Worm (Caenorhabditis elegans) whole organism, mixed stage, embryonic: Measurements from ENCODE around the gene pis-1.

Experiments used
- M03D4.4 ChIP-seq: sonication (generic microtip); optimal IDR thresholded peaks from 2 replicates; lab custom pipeline; 2017; ENCODE audit warnings: mild to moderate bottlenecking, missing genetic modification characterization, missing compliant biosample characterization
- bed-3 ChIP-seq: fragments of 200-800 bp; sonication (Bioruptor generic); optimal IDR thresholded peaks from 3 replicates; lab custom pipeline; 2018; ENCODE audit warnings: mild to moderate bottlenecking, missing genetic modification characterization, moderate library complexity, missing compliant biosample characterization
- ceh-39 ChIP-seq: fragments of 150-350 bp; optimal IDR thresholded peaks from 2 replicates; lab custom pipeline; 2014; ENCODE audit warnings: missing biosample characterization, missing genetic modification characterization
- ceh-43 ChIP-seq: fragments of 200-800 bp; sonication (Bioruptor generic); optimal IDR thresholded peaks from 2 replicates; lab custom pipeline; 2018; ENCODE audit warnings: mild to moderate bottlenecking, missing genetic modification characterization, moderate library complexity, missing compliant biosample characterization
- ceh-83 ChIP-seq: fragments of 200-800 bp; sonication (Bioruptor generic); optimal IDR thresholded peaks from 2 replicates; lab custom pipeline; 2018; ENCODE audit warnings: mild to moderate bottlenecking, missing genetic modification characterization, missing compliant biosample characterization
- ces-1 ChIP-seq: fragments of 150-350 bp; optimal IDR thresholded peaks from 2 replicates; lab custom pipeline; 2014; ENCODE audit warnings: missing biosample characterization, missing genetic modification reagents, missing genetic modification characterization
- cnd-1 ChIP-seq: fragments of 200-800 bp; sonication (Bioruptor generic); optimal IDR thresholded peaks from 2 replicates; lab custom pipeline; 2018; ENCODE audit warnings: mild to moderate bottlenecking, missing genetic modification characterization, missing compliant biosample characterization
- drap-1 ChIP-seq: fragments of 200-800 bp; sonication (Bioruptor generic); optimal IDR thresholded peaks from 3 replicates; lab custom pipeline; 2018; ENCODE audit warnings: mild to moderate bottlenecking, missing genetic modification characterization, missing compliant biosample characterization
- elt-1 ChIP-seq: sonication (generic microtip); optimal IDR thresholded peaks from 2 replicates; lab custom pipeline; 2017; ENCODE audit warnings: missing genetic modification characterization, mild to moderate bottlenecking, missing compliant biosample characterization, antibody characterized with exemption, moderate library complexity, borderline replicate concordance; ENCODE audit not compliant: insufficient read depth
- elt-3 ChIP-seq: fragments of 150-350 bp; optimal IDR thresholded peaks from 2 replicates; lab custom pipeline; 2014; ENCODE audit warnings: missing biosample characterization, missing genetic modification characterization
- ham-2 ChIP-seq: fragments of 200-800 bp; sonication (Bioruptor generic); optimal IDR thresholded peaks from 2 replicates; lab custom pipeline; 2018; ENCODE audit warnings: mild to moderate bottlenecking, missing genetic modification characterization, missing compliant biosample characterization
- hlh-1 ChIP-seq: fragments of 150-350 bp; optimal IDR thresholded peaks from 2 replicates; lab custom pipeline; 2014; ENCODE audit warnings: missing biosample characterization, missing genetic modification reagents, missing genetic modification characterization
- lin-13 ChIP-seq: fragments of 150-350 bp; optimal IDR thresholded peaks from 2 replicates; lab custom pipeline; 2014; ENCODE audit warnings: missing biosample characterization, missing genetic modification characterization
- lsy-2 ChIP-seq: fragments of 150-350 bp; optimal IDR thresholded peaks from 2 replicates; lab custom pipeline; 2014; ENCODE audit warnings: missing biosample characterization, missing genetic modification characterization
- mab-5 ChIP-seq: fragments of 150-350 bp; optimal IDR thresholded peaks from 2 replicates; lab custom pipeline; 2014; ENCODE audit warnings: missing biosample characterization, missing genetic modification characterization
- mep-1 ChIP-seq: fragments of 150-350 bp; optimal IDR thresholded peaks from 2 replicates; lab custom pipeline; 2017; ENCODE audit warnings: missing biosample characterization, missing genetic modification reagents, missing genetic modification characterization, inconsistent platforms
- nhr-12 ChIP-seq: fragments of 150-350 bp; optimal IDR thresholded peaks from 2 replicates; lab custom pipeline; 2014; ENCODE audit warnings: missing biosample characterization, missing genetic modification characterization
- nhr-2 ChIP-seq: fragments of 150-350 bp; optimal IDR thresholded peaks from 2 replicates; lab custom pipeline; 2014; ENCODE audit warnings: missing biosample characterization, missing genetic modification characterization
- nhr-237 ChIP-seq: fragments of 150-350 bp; optimal IDR thresholded peaks from 2 replicates; lab custom pipeline; 2014; ENCODE audit warnings: missing biosample characterization, missing genetic modification characterization
- nhr-28 ChIP-seq: fragments of 150-350 bp; optimal IDR thresholded peaks from 2 replicates; lab custom pipeline; 2014; ENCODE audit warnings: missing biosample characterization, missing genetic modification characterization
- nhr-76 ChIP-seq: sonication (generic microtip); optimal IDR thresholded peaks from 2 replicates; lab custom pipeline; 2017; ENCODE audit warnings: missing biosample characterization, missing genetic modification characterization
- pha-4 ChIP-seq: fragments of 150-350 bp; optimal IDR thresholded peaks from 2 replicates; lab custom pipeline; 2018; ENCODE audit warnings: missing biosample characterization, missing genetic modification reagents, missing genetic modification characterization
- snpc-4 ChIP-seq: fragments of 150-350 bp; optimal IDR thresholded peaks from 2 replicates; lab custom pipeline; 2014; ENCODE audit warnings: missing biosample characterization, missing genetic modification characterization
- sptf-1 ChIP-seq: sonication (generic microtip); optimal IDR thresholded peaks from 2 replicates; lab custom pipeline; 2017; ENCODE audit warnings: mild to moderate bottlenecking, missing genetic modification characterization, moderate library complexity, missing compliant biosample characterization
- tbx-8 ChIP-seq: fragments of 200-800 bp; sonication (Bioruptor generic); optimal IDR thresholded peaks from 2 replicates; lab custom pipeline; 2018; ENCODE audit warnings: mild to moderate bottlenecking, missing genetic modification characterization, moderate library complexity, missing compliant biosample characterization
- unc-120 ChIP-seq: sonication (generic microtip); optimal IDR thresholded peaks from 2 replicates; lab custom pipeline; 2017; ENCODE audit warnings: missing genetic modification characterization, missing compliant biosample characterization; ENCODE audit not compliant: poor library complexity, severe bottlenecking
- unc-39 ChIP-seq: fragments of 150-350 bp; optimal IDR thresholded peaks from 2 replicates; lab custom pipeline; 2014; ENCODE audit warnings: missing biosample characterization, missing genetic modification characterization
- zip-8 ChIP-seq: fragments of 150-350 bp; optimal IDR thresholded peaks from 2 replicates; lab custom pipeline; 2014; ENCODE audit warnings: missing biosample characterization, missing genetic modification characterization
- ztf-11 ChIP-seq: fragments of 150-350 bp; optimal IDR thresholded peaks from 2 replicates; lab custom pipeline; 2014; ENCODE audit warnings: missing biosample characterization, missing genetic modification characterization

pis-1 gene

DNA sequence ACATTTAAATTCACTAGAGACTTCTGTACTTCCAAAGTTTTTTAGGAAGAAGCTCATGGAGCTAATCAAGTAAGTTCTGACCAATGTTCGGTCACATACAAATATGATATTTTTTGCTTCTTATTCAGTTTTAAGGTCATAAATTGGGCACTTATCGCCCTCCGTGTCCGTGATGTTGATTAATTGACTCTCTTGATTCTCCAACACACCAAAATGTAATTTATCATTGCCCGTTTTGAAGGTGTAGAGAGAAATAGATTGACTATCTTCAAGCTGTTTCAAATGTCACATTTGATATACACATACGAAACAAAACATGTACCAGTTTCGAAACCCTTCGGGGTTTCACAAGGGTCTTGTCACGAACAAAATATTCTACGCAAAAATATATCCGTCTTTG, 5.7 kb downstream of the pis-1 start:
- no peak for TF ChIP-seq nhr-12 (tag; lab: Kevin White, UChicago)
- no peak for TF ChIP-seq tbx-8 (GFP tag; lab: Kevin White, UChicago)
- no peak for TF ChIP-seq lin-13
- TF ChIP-seq ceh-39: no peak

DNA sequence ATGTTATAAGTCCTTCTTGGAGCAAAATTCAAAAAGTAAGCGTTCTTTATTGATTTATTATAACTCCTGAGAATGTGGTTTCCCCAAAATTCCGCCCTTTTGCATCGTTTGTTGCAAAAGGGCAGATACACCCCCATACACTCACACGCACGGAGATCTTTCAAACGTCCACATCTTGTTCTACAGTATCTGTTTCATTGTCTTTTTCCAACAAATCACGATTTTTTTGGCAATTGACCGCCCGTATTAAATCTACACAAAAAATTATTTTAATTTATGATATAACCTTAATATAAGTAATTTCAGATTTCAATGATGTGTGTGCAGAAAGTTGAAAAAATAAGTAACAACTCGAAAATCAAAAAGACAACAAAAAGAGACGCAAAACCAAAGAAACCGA, 6.9 kb downstream of the pis-1 start, which contains the start of gene T13F2.4:
TSS of gene T13F2.4 (plus strand) at position 301 of the 400 bp plus-strand sequence.
- no peak for TF ChIP-seq pha-4 (tag; lab: Kevin White, UChicago)

DNA sequence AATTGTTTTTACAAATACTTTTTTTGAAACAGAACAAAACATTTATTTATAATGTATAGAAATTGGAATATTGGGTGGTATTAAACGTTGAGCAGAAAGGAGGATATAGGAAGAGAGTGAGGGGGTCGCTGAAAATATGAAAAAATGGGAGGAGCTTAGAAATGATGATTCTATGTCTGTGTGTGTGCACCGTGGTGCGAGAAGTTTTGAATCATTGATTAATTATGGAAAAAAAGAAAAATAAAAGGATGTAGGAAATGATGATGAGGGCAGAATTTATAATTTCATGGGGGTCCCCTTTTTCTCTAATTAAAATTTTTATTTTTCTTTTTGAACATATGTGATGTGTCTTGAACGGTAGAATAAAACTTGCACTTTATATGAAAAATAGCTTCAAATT, 11.7 kb downstream of the pis-1 start, which contains the start of gene sre-4:
TSS of gene sre-4 (minus strand) at position 101 of the 400 bp plus-strand sequence.
- no peak for TF ChIP-seq zip-8 (tag; lab: Kevin White, UChicago)
- no peak for TF ChIP-seq bed-3 (GFP tag; lab: Kevin White, UChicago)
- TF ChIP-seq unc-120 (tag; lab: Kevin White, UChicago): no peak
- TF ChIP-seq ceh-83 (GFP tag; lab: Kevin White, UChicago): no peak
- no peak for TF ChIP-seq nhr-2 (tag; lab: Kevin White, UChicago)
- no peak for TF ChIP-seq unc-39 (tag; lab: Kevin White, UChicago)
- no peak for TF ChIP-seq drap-1
- TF ChIP-seq lsy-2 (tag; lab: Kevin White, UChicago): no peak
- no peak for TF ChIP-seq mab-5 (tag; lab: Kevin White, UChicago)
- no peak for TF ChIP-seq cnd-1 (tag; lab: Kevin White, UChicago)
- no peak for TF ChIP-seq mep-1 (tag; lab: Kevin White, UChicago)

DNA sequence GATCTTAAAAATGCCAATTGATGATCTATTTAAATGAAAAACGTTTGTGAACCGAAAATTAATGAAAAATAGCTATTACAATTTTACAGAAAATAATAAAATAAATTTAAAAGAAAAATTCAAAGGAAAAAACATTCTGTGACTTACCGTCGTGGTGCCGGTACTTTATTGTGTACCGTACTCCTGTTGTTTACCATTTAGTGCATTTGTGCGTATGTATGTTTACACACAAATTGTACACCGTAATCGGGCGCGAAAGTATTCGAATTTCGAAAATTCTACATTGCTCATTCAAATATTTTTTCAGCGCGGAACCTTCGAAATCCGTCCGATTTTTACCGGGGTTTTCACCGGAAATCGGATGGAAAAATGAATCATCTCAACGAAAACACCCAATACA, 18.4 kb downstream of the pis-1 start, which contains the start of gene T13F2.6:
TSS of gene T13F2.6 (plus strand) at position 306 of the 400 bp plus-strand sequence.
- no peak for TF ChIP-seq nhr-28 (tag; lab: Kevin White, UChicago)
- no peak for TF ChIP-seq mab-5 (tag; lab: Kevin White, UChicago)
- no peak for TF ChIP-seq cnd-1 (tag; lab: Kevin White, UChicago)
- no peak for TF ChIP-seq unc-120 (tag; lab: Kevin White, UChicago)
- no peak for TF ChIP-seq snpc-4
- no peak for TF ChIP-seq elt-1 (tag; lab: Kevin White, UChicago)
- TF ChIP-seq ham-2 (GFP tag; lab: Kevin White, UChicago): no peak
- TF ChIP-seq hlh-1 (tag; lab: Kevin White, UChicago): no peak
- TF ChIP-seq unc-39 (tag; lab: Kevin White, UChicago): no peak
- no peak for TF ChIP-seq pha-4 (tag; lab: Kevin White, UChicago)
- no peak for TF ChIP-seq M03D4.4
- no peak for TF ChIP-seq nhr-12 (tag; lab: Kevin White, UChicago)
- TF ChIP-seq lin-13: no peak
- no peak for TF ChIP-seq ceh-83 (GFP tag; lab: Kevin White, UChicago)
- TF ChIP-seq nhr-237 (tag; lab: Kevin White, UChicago): no peak
- TF ChIP-seq bed-3 (GFP tag; lab: Kevin White, UChicago): no peak

DNA sequence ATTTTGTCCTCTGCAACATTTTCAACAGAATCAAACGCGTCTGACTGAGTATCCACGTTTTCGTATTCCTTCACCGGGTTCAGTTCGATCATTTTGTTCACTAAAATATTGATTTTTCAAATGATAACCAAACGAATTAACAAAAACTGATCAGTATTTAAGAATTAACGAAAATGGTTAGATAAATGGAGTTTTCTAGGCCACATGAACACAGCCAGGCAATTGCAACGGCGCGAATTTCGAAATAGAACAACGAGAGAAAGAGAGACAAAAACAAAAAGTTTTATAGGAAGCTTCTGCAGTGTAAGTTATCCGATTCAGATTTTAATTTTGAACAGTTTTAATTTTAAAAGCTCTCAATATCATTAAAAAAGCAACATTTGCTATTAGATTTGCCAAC, 18.9 kb downstream of the pis-1 start, which contains the start of gene sna-2:
TSS of gene sna-2 (minus strand) at position 100 of the 400 bp plus-strand sequence.
- no peak for TF ChIP-seq elt-1 (tag; lab: Kevin White, UChicago)
- no peak for TF ChIP-seq nhr-76 (tag; lab: Kevin White, UChicago)
- TF ChIP-seq sptf-1: no peak
- no peak for TF ChIP-seq elt-3
- no peak for TF ChIP-seq bed-3 (GFP tag; lab: Kevin White, UChicago)
- TF ChIP-seq nhr-12 (tag; lab: Kevin White, UChicago): no peak
- TF ChIP-seq unc-39 (tag; lab: Kevin White, UChicago): no peak
- no peak for TF ChIP-seq lin-13
- no peak for TF ChIP-seq cnd-1 (tag; lab: Kevin White, UChicago)
- TF ChIP-seq nhr-2 (tag; lab: Kevin White, UChicago): no peak
- no peak for TF ChIP-seq ceh-43 (GFP tag; lab: Kevin White, UChicago)
- TF ChIP-seq nhr-237 (tag; lab: Kevin White, UChicago): peak; percentile 26
- no peak for TF ChIP-seq M03D4.4
- TF ChIP-seq drap-1: no peak
- peak; percentile 47 for TF ChIP-seq ces-1 (GFP tag; lab: Kevin White, UChicago)
- TF ChIP-seq mep-1 (tag; lab: Kevin White, UChicago): peak; percentile 32
- no peak for TF ChIP-seq ztf-11 (tag; lab: Kevin White, UChicago)
